Worm (Caenorhabditis elegans) whole organism, L1 larva: ENCODE data around the gene R10E9.3.

Experiments
- C16A3.4 ChIP-seq: fragments of 150-350 bp; optimal IDR thresholded peaks from 2 replicates; lab custom pipeline; 2014; ENCODE audit warnings: missing biosample characterization, missing genetic modification characterization
- C34B4.2 ChIP-seq: sonication (generic microtip); optimal IDR thresholded peaks from 2 replicates; lab custom pipeline; 2017; ENCODE audit warnings: mild to moderate bottlenecking, missing genetic modification characterization, missing compliant biosample characterization
- Y116A8C.19 ChIP-seq: sonication (generic microtip); optimal IDR thresholded peaks from 2 replicates; lab custom pipeline; 2016; ENCODE audit warnings: missing compliant biosample characterization, missing genetic modification characterization, borderline replicate concordance
- alr-1 ChIP-seq: fragments of 200-800 bp; sonication (Bioruptor generic); optimal IDR thresholded peaks from 2 replicates; lab custom pipeline; 2018; ENCODE audit warnings: borderline replicate concordance, mild to moderate bottlenecking, missing genetic modification characterization, missing compliant biosample characterization
- aly-2 ChIP-seq: fragments of 150-350 bp; optimal IDR thresholded peaks from 2 replicates; lab custom pipeline; 2014; ENCODE audit warnings: missing biosample characterization, missing genetic modification characterization
- ama-1 ChIP-seq: fragments of 150-350 bp; optimal IDR thresholded peaks from 2 replicates; lab custom pipeline; 2014
- ceh-63 ChIP-seq: fragments of 200-800 bp; sonication (Bioruptor generic); optimal IDR thresholded peaks from 2 replicates; lab custom pipeline; 2018; ENCODE audit warnings: mild to moderate bottlenecking, missing genetic modification characterization, missing compliant biosample characterization
- ceh-8 ChIP-seq: fragments of 200-800 bp; sonication (Bioruptor generic); optimal IDR thresholded peaks from 2 replicates; lab custom pipeline; 2018; ENCODE audit warnings: mild to moderate bottlenecking, missing genetic modification characterization, moderate library complexity, missing compliant biosample characterization
- ceh-88 ChIP-seq: fragments of 200-800 bp; sonication (Bioruptor generic); IDR thresholded peaks from 2 replicates; pipeline ENCODE4 v1.3.6; 2022; ENCODE audit warnings: missing genetic modification characterization, missing compliant biosample characterization
- ceh-90 ChIP-seq: sonication (generic microtip); optimal IDR thresholded peaks from 2 replicates; lab custom pipeline; 2016; ENCODE audit warnings: missing genetic modification characterization, missing compliant biosample characterization
- ces-1 ChIP-seq: fragments of 150-350 bp; optimal IDR thresholded peaks from 2 replicates; lab custom pipeline; 2014; ENCODE audit warnings: missing biosample characterization, missing genetic modification reagents, missing genetic modification characterization
- dsc-1 ChIP-seq: sonication (generic microtip); optimal IDR thresholded peaks from 2 replicates; lab custom pipeline; 2016; ENCODE audit warnings: mild to moderate bottlenecking, missing genetic modification characterization, missing compliant biosample characterization
- egl-27 ChIP-seq, 2 experiments: fragments of 150-350 bp in 1 of 2; sonication (generic microtip); optimal IDR thresholded peaks; 3 replicates each; lab custom pipeline; 2017 to 2018; ENCODE audit warnings: missing biosample characterization in 2 of 2, missing genetic modification characterization in 2 of 2, missing genetic modification reagents in 2 of 2
- elt-3 ChIP-seq, 6 experiments: fragments of 150-350 bp in 1 of 6; sonication (generic microtip); optimal IDR thresholded peaks; 2 replicates each; lab custom pipeline; 2017 to 2018; ENCODE audit warnings: missing biosample characterization in 6 of 6, missing genetic modification characterization in 6 of 6, inconsistent platforms in 1 of 6
- ets-5 ChIP-seq: fragments of 200-800 bp; sonication (Bioruptor generic); IDR thresholded peaks from 2 replicates; pipeline ENCODE4 v1.3.6; 2022; ENCODE audit warnings: missing genetic modification characterization, missing compliant biosample characterization
- fkh-10 ChIP-seq: sonication (generic microtip); optimal IDR thresholded peaks from 2 replicates; lab custom pipeline; 2017; ENCODE audit warnings: missing biosample characterization, missing genetic modification reagents, missing genetic modification characterization
- fkh-8 ChIP-seq: sonication (generic microtip); optimal IDR thresholded peaks from 2 replicates; lab custom pipeline; 2016; ENCODE audit warnings: mild to moderate bottlenecking, missing genetic modification characterization, missing compliant biosample characterization
- fos-1 ChIP-seq: fragments of 150-350 bp; optimal IDR thresholded peaks from 2 replicates; lab custom pipeline; 2014; ENCODE audit warnings: missing biosample characterization, missing genetic modification characterization
- hlh-4 ChIP-seq: sonication (generic microtip); optimal IDR thresholded peaks from 2 replicates; lab custom pipeline; 2016; ENCODE audit warnings: mild to moderate bottlenecking, missing genetic modification characterization, missing compliant biosample characterization
- hpl-2 ChIP-seq: fragments of 150-350 bp; optimal IDR thresholded peaks from 2 replicates; lab custom pipeline; 2014; ENCODE audit warnings: missing biosample characterization, missing genetic modification reagents, missing genetic modification characterization
- isw-1 ChIP-seq: fragments of 200-800 bp; sonication (Bioruptor generic); IDR thresholded peaks from 2 replicates; pipeline ENCODE4 v1.3.6; 2022; ENCODE audit warnings: missing genetic modification characterization, missing compliant biosample characterization
- lin-14 ChIP-seq: fragments of 200-800 bp; sonication (Bioruptor generic); optimal IDR thresholded peaks from 2 replicates; lab custom pipeline; 2018; ENCODE audit warnings: mild to moderate bottlenecking, missing genetic modification characterization, moderate library complexity, missing compliant biosample characterization
- lin-35 ChIP-seq, 2 experiments: fragments of 150-350 bp; optimal IDR thresholded peaks; 2 replicates each; lab custom pipeline; 2014; ENCODE audit warnings: missing biosample characterization in 2 of 2, missing genetic modification characterization in 2 of 2, missing genetic modification reagents in 2 of 2
- lin-39 ChIP-seq: fragments of 150-350 bp; optimal IDR thresholded peaks from 2 replicates; lab custom pipeline; 2014; ENCODE audit warnings: missing biosample characterization, missing genetic modification reagents, missing genetic modification characterization
- mab-9 ChIP-seq: fragments of 200-800 bp; sonication (Bioruptor generic); IDR thresholded peaks from 2 replicates; pipeline ENCODE4 v1.3.6; 2022; ENCODE audit warnings: missing genetic modification reagents, missing genetic modification characterization, missing compliant biosample characterization
- mdl-1 ChIP-seq, 2 experiments: fragments of 150-350 bp; optimal IDR thresholded peaks; 2 replicates each; lab custom pipeline; 2014 to 2017; ENCODE audit warnings: missing biosample characterization in 2 of 2, missing genetic modification characterization in 2 of 2, inconsistent platforms in 1 of 2
- mef-2 ChIP-seq: fragments of 150-350 bp; optimal IDR thresholded peaks from 2 replicates; lab custom pipeline; 2014; ENCODE audit warnings: missing biosample characterization, missing genetic modification characterization
- mep-1 ChIP-seq: fragments of 150-350 bp; optimal IDR thresholded peaks from 2 replicates; lab custom pipeline; 2014; ENCODE audit warnings: missing biosample characterization, missing genetic modification characterization
- nhr-19 ChIP-seq: fragments of 200-800 bp; sonication (Bioruptor generic); conservative IDR thresholded peaks from 2 replicates; pipeline ENCODE4 v1.3.6; 2022; ENCODE audit warnings: missing genetic modification characterization, missing compliant biosample characterization
- nhr-28 ChIP-seq: fragments of 150-350 bp; optimal IDR thresholded peaks from 2 replicates; lab custom pipeline; 2014; ENCODE audit warnings: missing biosample characterization, missing genetic modification characterization
- nhr-47 ChIP-seq: sonication (generic microtip); optimal IDR thresholded peaks from 2 replicates; lab custom pipeline; 2016; ENCODE audit warnings: mild to moderate bottlenecking, missing genetic modification characterization, moderate library complexity, missing compliant biosample characterization
- nhr-76 ChIP-seq: sonication (generic microtip); optimal IDR thresholded peaks from 2 replicates; lab custom pipeline; 2017; ENCODE audit warnings: missing biosample characterization, missing genetic modification characterization
- rnt-1 ChIP-seq: sonication (generic microtip); optimal IDR thresholded peaks from 2 replicates; lab custom pipeline; 2016; ENCODE audit warnings: mild to moderate bottlenecking, missing genetic modification characterization, moderate library complexity, missing compliant biosample characterization
- snu-23 ChIP-seq: sonication (generic microtip); optimal IDR thresholded peaks from 2 replicates; lab custom pipeline; 2016; ENCODE audit warnings: missing genetic modification characterization, missing compliant biosample characterization
- swsn-7 ChIP-seq: sonication (generic microtip); optimal IDR thresholded peaks from 2 replicates; lab custom pipeline; 2016; ENCODE audit warnings: missing genetic modification characterization, missing compliant biosample characterization
- tlp-1 ChIP-seq: fragments of 150-350 bp; optimal IDR thresholded peaks from 2 replicates; lab custom pipeline; 2014; ENCODE audit warnings: missing biosample characterization, missing genetic modification characterization
- unc-62 ChIP-seq: fragments of 150-350 bp; optimal IDR thresholded peaks from 2 replicates; lab custom pipeline; 2014; ENCODE audit warnings: missing biosample characterization, missing genetic modification reagents, missing genetic modification characterization
- unc-86 ChIP-seq: sonication (generic microtip); optimal IDR thresholded peaks from 2 replicates; lab custom pipeline; 2016; ENCODE audit warnings: missing genetic modification characterization, missing compliant biosample characterization
- zag-1 ChIP-seq: fragments of 150-350 bp; optimal IDR thresholded peaks from 2 replicates; lab custom pipeline; 2014; ENCODE audit warnings: missing biosample characterization, missing genetic modification characterization

Gene R10E9.3

DNA sequence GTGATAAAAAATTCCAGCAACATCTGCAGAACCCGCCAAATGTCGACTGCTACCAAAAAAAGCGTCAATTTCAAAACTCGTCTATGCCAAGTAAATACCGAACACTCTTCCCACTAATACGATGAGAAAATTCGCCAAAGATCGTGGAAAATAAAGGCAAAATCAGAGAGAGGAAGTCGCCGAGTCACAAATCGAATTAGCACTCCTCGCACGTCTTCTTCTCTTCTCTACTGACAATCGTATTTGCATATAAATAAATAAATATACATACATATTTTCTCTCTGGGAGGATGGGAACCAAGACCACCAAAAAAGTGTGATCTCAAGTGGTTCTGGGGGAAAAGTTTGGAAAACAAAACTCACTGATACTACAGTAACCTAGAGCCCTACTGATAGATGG lies 10.4 kb downstream of the R10E9.3 start:
- TF ChIP-seq fkh-10: peak; percentile 40
- no peak for TF ChIP-seq dsc-1
- TF ChIP-seq ces-1: peak; percentile 3
- peak; percentile 50 for TF ChIP-seq lin-14
- TF ChIP-seq ceh-8 (GFP tag; lab: Kevin White, UChicago): peak; percentile 26
- TF ChIP-seq, all 84 proteins: peak for 4

DNA sequence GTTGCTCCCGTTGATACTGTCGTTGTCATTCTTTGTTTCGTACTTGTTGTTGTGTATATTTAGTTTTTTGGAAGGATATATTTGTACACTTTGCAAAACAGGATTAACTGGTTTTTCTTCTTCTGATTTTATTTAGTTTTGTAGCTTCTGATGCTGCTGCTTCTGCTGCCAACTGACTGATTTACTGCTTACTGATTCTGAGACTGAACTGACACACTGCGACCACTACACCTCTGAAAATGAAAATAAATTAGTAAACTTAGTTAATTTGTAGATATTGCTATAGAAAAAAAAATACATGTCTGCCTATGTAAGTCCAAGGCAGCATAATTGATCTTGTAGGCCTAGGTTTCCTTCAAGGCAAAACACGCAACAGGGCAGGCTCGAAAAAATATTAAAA lies 12.7 kb downstream of the R10E9.3 start, which contains the start of gene R10E9.4:
Gene R10E9.4, minus strand, starts transcription at position 101 of the 400 bp plus-strand sequence.
- TF ChIP-seq ceh-8 (GFP tag; lab: Kevin White, UChicago) (no peak), C16A3.4 (tag; lab: Kevin White, UChicago) (no peak), isw-1 (GFP tag; lab: Robert Waterston, UW) (no peak), elt-3 (tag; optimal IDR thresholded peaks at IDR 0.05; lab: Kevin White, UChicago) (no peak), tlp-1 (tag; lab: Kevin White, UChicago) (no peak), lin-39 (tag; lab: Kevin White, UChicago) (no peak), snu-23 (GFP tag; lab: Kevin White, UChicago) (no peak), nhr-19 (no peak), ceh-63 (GFP tag; lab: Kevin White, UChicago) (no peak), mep-1 (tag; lab: Kevin White, UChicago) (no peak), mab-9 (GFP tag; lab: Robert Waterston, UW) (no peak), ceh-90 (no peak), swsn-7 (no peak), mdl-1 (tag; optimal IDR thresholded peaks at IDR 0.05; lab: Kevin White, UChicago) (no peak), fkh-8 (tag; lab: Kevin White, UChicago) (no peak), C34B4.2 (tag; lab: Kevin White, UChicago) (no peak), ceh-88 (GFP tag; lab: Robert Waterston, UW) (no peak), unc-86 (no peak)

DNA sequence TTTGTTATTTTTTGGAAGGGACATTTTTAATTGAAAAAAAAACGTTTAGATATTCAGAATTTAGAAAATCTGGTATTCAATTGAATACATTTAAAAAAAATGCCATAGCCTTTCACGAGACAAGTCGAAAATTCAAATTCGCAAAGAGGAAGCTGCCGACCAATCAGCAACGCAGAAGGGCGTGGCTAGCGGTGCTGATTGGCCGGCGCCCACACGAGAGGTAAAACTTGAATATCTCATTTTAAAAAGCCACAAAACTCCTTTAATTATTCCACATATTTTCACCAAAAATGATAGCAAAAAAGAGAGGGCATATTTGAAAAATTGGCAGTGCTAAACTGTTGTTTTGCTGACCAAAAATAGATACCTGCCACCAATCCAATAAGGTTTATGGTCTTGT lies 14.5 kb downstream of the R10E9.3 start:
- TF ChIP-seq lin-35 (GFP tag; optimal IDR thresholded peaks at IDR 0.05; lab: Kevin White, UChicago) (no peak), mef-2 (tag; lab: Kevin White, UChicago) (no peak), lin-14 (no peak), isw-1 (GFP tag; lab: Robert Waterston, UW) (no peak), ama-1 (lab: Kevin White, UChicago) (no peak), ceh-90 (no peak), Y116A8C.19 (no peak), nhr-19 (no peak), dsc-1 (no peak), unc-62 (GFP tag; lab: Kevin White, UChicago) (no peak)

DNA sequence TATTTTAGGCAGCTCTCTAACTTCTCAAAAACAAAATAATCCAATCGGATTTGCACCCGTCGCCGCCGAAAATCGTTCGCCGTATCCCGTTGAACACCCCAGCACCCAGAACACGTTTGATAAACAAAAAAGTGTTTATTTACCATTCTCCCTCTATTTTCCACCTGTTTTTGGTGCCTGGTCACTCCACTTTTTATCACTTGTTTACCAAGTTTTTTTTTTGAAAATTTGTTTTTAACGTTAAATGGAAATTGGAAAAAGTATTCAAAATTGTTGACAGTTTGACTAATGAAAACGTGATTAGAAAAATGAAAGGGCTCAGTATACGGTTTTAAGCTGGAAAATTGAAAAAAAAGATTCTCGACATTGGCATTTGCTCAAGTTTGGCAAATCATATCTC lies 15.0 kb downstream of the R10E9.3 start:
- TF ChIP-seq C16A3.4 (tag; lab: Kevin White, UChicago) (no peak), mef-2 (tag; lab: Kevin White, UChicago) (no peak), zag-1 (no peak), alr-1 (tag; lab: Kevin White, UChicago) (no peak), ets-5 (GFP tag; lab: Robert Waterston, UW) (no peak), C34B4.2 (tag; lab: Kevin White, UChicago) (no peak), fkh-8 (tag; lab: Kevin White, UChicago) (no peak), unc-62 (GFP tag; lab: Kevin White, UChicago) (no peak), nhr-76 (no peak), hpl-2 (no peak), ceh-90 (no peak), nhr-28 (tag; lab: Kevin White, UChicago) (no peak), egl-27 (tag; optimal IDR thresholded peaks at IDR 0.05; lab: Kevin White, UChicago) (no peak), aly-2 (tag; lab: Kevin White, UChicago) (no peak)

DNA sequence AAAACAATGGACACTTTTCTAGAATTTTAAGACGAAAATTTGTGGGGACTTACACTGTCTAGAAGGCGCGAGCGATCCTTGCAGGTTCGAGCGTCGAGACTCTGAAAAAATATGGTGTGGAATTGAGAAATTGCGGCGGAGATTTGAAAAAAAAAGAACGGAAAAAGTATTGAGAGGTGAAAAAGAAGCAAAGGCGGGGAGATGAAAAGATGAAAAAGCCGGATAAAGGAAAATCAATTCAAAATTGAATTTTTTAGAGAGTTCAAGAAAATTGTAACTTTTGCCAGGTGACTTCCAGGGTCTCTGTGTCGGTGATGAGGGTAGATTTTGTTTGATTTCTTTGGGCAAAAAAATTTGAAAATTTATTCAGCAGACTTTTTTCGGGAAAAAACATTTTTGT lies 16.3 kb downstream of the R10E9.3 start, which contains the start of gene msi-1:
Gene msi-1, minus strand, starts transcription at position 101 of the 400 bp plus-strand sequence.
- TF ChIP-seq nhr-47 (tag; lab: Kevin White, UChicago) (no peak), hlh-4 (tag; lab: Kevin White, UChicago) (no peak), nhr-28 (tag; lab: Kevin White, UChicago) (no peak), fos-1 (tag; lab: Kevin White, UChicago) (no peak), rnt-1 (tag; lab: Kevin White, UChicago) (no peak), isw-1 (GFP tag; lab: Robert Waterston, UW) (no peak)
